Worm (Caenorhabditis elegans) whole organism, late embryonic: ENCODE results near the gene ptr-25.

Experiments
- C08G9.2 ChIP-seq: sonication (generic microtip); optimal IDR thresholded peaks from 2 replicates; lab custom pipeline; 2016; ENCODE audit warnings: mild to moderate bottlenecking, missing genetic modification characterization, moderate library complexity, missing compliant biosample characterization
- C38D4.7 ChIP-seq: fragments of 200-800 bp; sonication (Bioruptor generic); optimal IDR thresholded peaks from 2 replicates; lab custom pipeline; 2018; ENCODE audit warnings: mild to moderate bottlenecking, missing genetic modification characterization, moderate library complexity, missing compliant biosample characterization
- K09A11.1 ChIP-seq: sonication (generic microtip); optimal IDR thresholded peaks from 2 replicates; lab custom pipeline; 2017; ENCODE audit warnings: antibody characterized with exemption, mild to moderate bottlenecking, missing genetic modification characterization, missing compliant biosample characterization; ENCODE audit not compliant: insufficient read depth
- ama-1 ChIP-seq: fragments of 150-350 bp; optimal IDR thresholded peaks from 2 replicates; lab custom pipeline; 2014
- ceh-2 ChIP-seq: sonication (generic microtip); optimal IDR thresholded peaks from 2 replicates; lab custom pipeline; 2016; ENCODE audit warnings: missing genotype, missing genetic modification characterization, missing compliant biosample characterization
- ceh-24 ChIP-seq: sonication (generic microtip); optimal IDR thresholded peaks from 2 replicates; lab custom pipeline; 2016; ENCODE audit warnings: mild to moderate bottlenecking, missing genetic modification characterization, missing compliant biosample characterization
- ceh-30 ChIP-seq: fragments of 150-350 bp; optimal IDR thresholded peaks from 2 replicates; lab custom pipeline; 2014; ENCODE audit warnings: missing biosample characterization, missing genetic modification characterization
- ceh-45 ChIP-seq: fragments of 200-800 bp; sonication (Bioruptor generic); IDR thresholded peaks from 2 replicates; pipeline ENCODE4 v1.3.6; 2022; ENCODE audit warnings: missing genetic modification reagents, missing genetic modification characterization, missing compliant biosample characterization
- ceh-48 ChIP-seq: sonication (generic microtip); optimal IDR thresholded peaks from 2 replicates; lab custom pipeline; 2016; ENCODE audit warnings: missing genetic modification characterization, inconsistent platforms, missing compliant biosample characterization
- che-1 ChIP-seq: sonication (generic microtip); optimal IDR thresholded peaks from 2 replicates; lab custom pipeline; 2016; ENCODE audit warnings: mild to moderate bottlenecking, missing genetic modification characterization, missing compliant biosample characterization
- fkh-10 ChIP-seq: fragments of 150-350 bp; optimal IDR thresholded peaks from 2 replicates; lab custom pipeline; 2014; ENCODE audit warnings: missing biosample characterization, missing genetic modification reagents, missing genetic modification characterization
- gmeb-2 ChIP-seq: sonication (generic microtip); optimal IDR thresholded peaks from 2 replicates; lab custom pipeline; 2016; ENCODE audit warnings: missing genetic modification characterization, inconsistent platforms, missing compliant biosample characterization
- hlh-15 ChIP-seq: sonication (generic microtip); optimal IDR thresholded peaks from 2 replicates; lab custom pipeline; 2016; ENCODE audit warnings: missing genetic modification characterization, missing compliant biosample characterization
- hlh-30 ChIP-seq: sonication (generic microtip); optimal IDR thresholded peaks from 2 replicates; lab custom pipeline; 2017; ENCODE audit warnings: antibody characterized with exemption, missing genetic modification characterization, missing compliant biosample characterization; ENCODE audit not compliant: insufficient read depth
- mec-3 ChIP-seq: sonication (generic microtip); optimal IDR thresholded peaks from 2 replicates; lab custom pipeline; 2016; ENCODE audit warnings: borderline replicate concordance, missing genetic modification characterization, missing compliant biosample characterization
- nhr-232 ChIP-seq: sonication (generic microtip); optimal IDR thresholded peaks from 2 replicates; lab custom pipeline; 2016; ENCODE audit warnings: missing genetic modification characterization, missing compliant biosample characterization
- npax-4 ChIP-seq: sonication (generic microtip); optimal IDR thresholded peaks from 2 replicates; lab custom pipeline; 2016; ENCODE audit warnings: missing genetic modification characterization, missing compliant biosample characterization
- pqm-1 ChIP-seq: sonication (generic microtip); optimal IDR thresholded peaks from 2 replicates; lab custom pipeline; 2016; ENCODE audit warnings: missing genetic modification characterization, missing compliant biosample characterization
- rnt-1 ChIP-seq: sonication (generic microtip); optimal IDR thresholded peaks from 2 replicates; lab custom pipeline; 2016; ENCODE audit warnings: missing genetic modification characterization, missing compliant biosample characterization
- tbx-2 ChIP-seq: sonication (generic microtip); optimal IDR thresholded peaks from 2 replicates; lab custom pipeline; 2016; ENCODE audit warnings: missing genetic modification characterization, missing compliant biosample characterization
- unc-55 ChIP-seq: sonication (generic microtip); optimal IDR thresholded peaks from 2 replicates; lab custom pipeline; 2017; ENCODE audit warnings: missing biosample characterization, missing genetic modification reagents, missing genetic modification characterization
- unc-86 ChIP-seq: sonication (generic microtip); optimal IDR thresholded peaks from 2 replicates; lab custom pipeline; 2016; ENCODE audit warnings: missing genetic modification characterization, missing compliant biosample characterization
- ztf-16 ChIP-seq: sonication (generic microtip); optimal IDR thresholded peaks from 2 replicates; lab custom pipeline; 2017; ENCODE audit warnings: missing genetic modification characterization, missing compliant biosample characterization

The ptr-25 gene

ce11 chrIII:10536087-10536723 is 48.3 kb downstream of the ptr-25 start:
- TF ChIP-seq ama-1 (lab: Kevin White, UChicago) (no peak), ceh-24 (tag; lab: Kevin White, UChicago) (no peak), ceh-48 (tag; lab: Kevin White, UChicago) (no peak), ztf-16 (tag; lab: Kevin White, UChicago) (no peak)

- TF ChIP-seq hlh-15 = no peak
- no peak for TF ChIP-seq C08G9.2 (tag; lab: Kevin White, UChicago)
- no peak for TF ChIP-seq rnt-1 (tag; lab: Kevin White, UChicago)
- TF ChIP-seq, all 69 proteins: peak for 0
These were observed 49.1 kb downstream of the ptr-25 start for ce11 chrIII:10537003-10537402.

ce11 chrIII:10537558-10537957 is 49.6 kb downstream of the ptr-25 start:
- TF ChIP-seq ceh-45 (GFP tag; lab: Robert Waterston, UW) = no peak
- TF ChIP-seq unc-55 = no peak
- no peak for TF ChIP-seq fkh-10 (GFP tag; lab: Kevin White, UChicago)
- no peak for TF ChIP-seq nhr-232 (tag; lab: Kevin White, UChicago)
- TF ChIP-seq C38D4.7 (GFP tag; lab: Kevin White, UChicago) = no peak
- TF ChIP-seq ceh-30 (tag; lab: Kevin White, UChicago) = no peak
- TF ChIP-seq C08G9.2 (tag; lab: Kevin White, UChicago) = no peak

- TF ChIP-seq unc-86 (tag; lab: Kevin White, UChicago) (no peak), K09A11.1 (no peak), tbx-2 (tag; lab: Kevin White, UChicago) (no peak), npax-4 (tag; lab: Kevin White, UChicago) (no peak), ceh-48 (tag; lab: Kevin White, UChicago) (no peak), ztf-16 (tag; lab: Kevin White, UChicago) (no peak), ceh-30 (tag; lab: Kevin White, UChicago) (no peak), ceh-2 (tag; lab: Kevin White, UChicago) (no peak), gmeb-2 (no peak), pqm-1 (tag; lab: Kevin White, UChicago) (no peak), fkh-10 (GFP tag; lab: Kevin White, UChicago) (no peak), hlh-30 (no peak), che-1 (no peak), mec-3 (tag; lab: Kevin White, UChicago) (no peak)
- TF ChIP-seq, all 69 proteins: peak for 0
These were observed 50.9 kb downstream of the ptr-25 start, which contains the start of gene nlp-68 for ce11 chrIII:10538757-10539213. Gene nlp-68, minus strand, starts transcription at chrIII:10539163.
